Worm (Caenorhabditis elegans) whole organism, young adult: ENCODE data around the gene K10G4.3.

Source experiments
- C06A6.2 ChIP-seq: fragments of 200-800 bp; sonication (Bioruptor generic); conservative IDR thresholded peaks from 2 replicates; pipeline ENCODE4 v1.3.6; 2022; ENCODE audit warnings: missing genetic modification characterization, missing compliant biosample characterization
- C17E4.6 ChIP-seq: fragments of 200-800 bp; sonication (Bioruptor generic); IDR thresholded peaks from 2 replicates; pipeline ENCODE4 v1.3.6; 2022; ENCODE audit warnings: missing genetic modification reagents, missing genetic modification characterization, missing compliant biosample characterization
- F22D6.2 ChIP-seq: sonication (generic microtip); optimal IDR thresholded peaks from 2 replicates; lab custom pipeline; 2016; ENCODE audit warnings: mild to moderate bottlenecking, missing genetic modification characterization, missing compliant biosample characterization
- F39B2.1 ChIP-seq: fragments of 200-800 bp; sonication (Bioruptor generic); IDR thresholded peaks from 2 replicates; pipeline ENCODE4 v1.3.6; 2022; ENCODE audit warnings: missing genetic modification reagents, missing genetic modification characterization, missing compliant biosample characterization
- F52B5.7 ChIP-seq: sonication (generic microtip); optimal IDR thresholded peaks from 2 replicates; lab custom pipeline; 2016; ENCODE audit warnings: mild to moderate bottlenecking, missing genetic modification characterization, missing compliant biosample characterization
- F57A8.1 ChIP-seq: fragments of 200-800 bp; sonication (Bioruptor generic); optimal IDR thresholded peaks from 2 replicates; lab custom pipeline; 2018; ENCODE audit warnings: mild to moderate bottlenecking, missing genetic modification characterization, moderate library complexity, missing compliant biosample characterization
- K12H6.12 ChIP-seq: fragments of 200-800 bp; sonication (Bioruptor generic); optimal IDR thresholded peaks from 2 replicates; lab custom pipeline; 2018; ENCODE audit warnings: mild to moderate bottlenecking, missing genetic modification characterization, missing compliant biosample characterization
- Y79H2A.3 ChIP-seq: fragments of 200-800 bp; sonication (Bioruptor generic); conservative IDR thresholded peaks from 2 replicates; pipeline ENCODE4 v1.3.6; 2022; ENCODE audit warnings: missing genetic modification reagents, missing genetic modification characterization, missing compliant biosample characterization
- ama-1 ChIP-seq, 3 experiments: fragments of 150-350 bp in 1 of 3; sonication (generic microtip) in 2 of 3; optimal IDR thresholded peaks; 2 replicates each; lab custom pipeline; 2014 to 2018; ENCODE audit warnings: missing biosample characterization in 2 of 3, missing genetic modification characterization in 2 of 3, missing genetic modification reagents in 2 of 3
- atf-7 ChIP-seq: sonication (generic microtip); optimal IDR thresholded peaks from 2 replicates; lab custom pipeline; 2017; ENCODE audit warnings: mild to moderate bottlenecking, missing genetic modification characterization, missing compliant biosample characterization
- athp-1 ChIP-seq: sonication (generic microtip); optimal IDR thresholded peaks from 2 replicates; lab custom pipeline; 2017; ENCODE audit warnings: mild to moderate bottlenecking, missing genetic modification characterization, missing compliant biosample characterization
- cebp-1 ChIP-seq, 2 experiments: fragments of 200-800 bp in 1 of 2; sonication (Bioruptor generic) in 1 of 2; sonication (generic microtip) in 1 of 2; IDR thresholded peaks in 1 of 2; optimal IDR thresholded peaks in 1 of 2; 2 replicates each; pipeline versions ENCODE4 v1.3.6 to Lab custom; 2017 to 2022; ENCODE audit warnings: missing compliant biosample characterization in 2 of 2, missing genetic modification characterization in 2 of 2, mild to moderate bottlenecking in 1 of 2, missing genetic modification reagents in 1 of 2, moderate library complexity in 1 of 2
- ceh-100 ChIP-seq: fragments of 200-800 bp; sonication (Bioruptor generic); IDR thresholded peaks from 2 replicates; pipeline ENCODE4 v1.3.6; 2022; ENCODE audit warnings: missing genetic modification reagents, missing genetic modification characterization, missing compliant biosample characterization
- ceh-27 ChIP-seq: fragments of 200-800 bp; sonication (Bioruptor generic); optimal IDR thresholded peaks from 2 replicates; lab custom pipeline; 2018; ENCODE audit warnings: mild to moderate bottlenecking, missing genetic modification characterization, moderate library complexity, missing compliant biosample characterization
- ceh-79 ChIP-seq: sonication (generic microtip); optimal IDR thresholded peaks from 2 replicates; lab custom pipeline; 2017; ENCODE audit warnings: mild to moderate bottlenecking, missing genetic modification characterization, missing compliant biosample characterization
- dox-1 ChIP-seq: fragments of 200-800 bp; sonication (Bioruptor generic); IDR thresholded peaks from 2 replicates; pipeline ENCODE4 v1.3.6; 2022; ENCODE audit warnings: missing genetic modification reagents, missing genetic modification characterization, missing compliant biosample characterization
- egl-18 ChIP-seq: fragments of 200-800 bp; sonication (Bioruptor generic); IDR thresholded peaks from 2 replicates; pipeline ENCODE4 v1.3.6; 2022; ENCODE audit warnings: missing genetic modification reagents, missing genetic modification characterization, missing compliant biosample characterization
- egrh-3 ChIP-seq: fragments of 200-800 bp; sonication (Bioruptor generic); IDR thresholded peaks from 2 replicates; pipeline ENCODE4 v1.3.6; 2022; ENCODE audit warnings: missing genetic modification reagents, missing genetic modification characterization, missing compliant biosample characterization
- ekl-4 ChIP-seq: fragments of 200-800 bp; sonication (Bioruptor generic); IDR thresholded peaks from 2 replicates; pipeline ENCODE4 v1.3.6; 2022; ENCODE audit warnings: missing genetic modification reagents, missing genetic modification characterization, missing compliant biosample characterization
- ets-4 ChIP-seq: fragments of 200-800 bp; sonication (Bioruptor generic); optimal IDR thresholded peaks from 2 replicates; lab custom pipeline; 2018; ENCODE audit warnings: mild to moderate bottlenecking, missing genetic modification characterization, missing compliant biosample characterization
- let-607 ChIP-seq, 2 experiments: fragments of 200-800 bp in 1 of 2; sonication (Bioruptor generic) in 1 of 2; sonication (generic microtip) in 1 of 2; optimal IDR thresholded peaks; 2 replicates each; lab custom pipeline; 2016 to 2018; ENCODE audit warnings: mild to moderate bottlenecking in 2 of 2, missing compliant biosample characterization in 2 of 2, missing genetic modification characterization in 2 of 2, moderate library complexity in 2 of 2, missing genotype in 1 of 2
- lin-35 ChIP-seq, 3 experiments: fragments of 150-350 bp in 2 of 3; sonication (generic microtip) in 1 of 3; optimal IDR thresholded peaks; 2 replicates each; lab custom pipeline; 2014 to 2018; ENCODE audit warnings: missing biosample characterization in 3 of 3, missing genetic modification characterization in 3 of 3, missing genetic modification reagents in 3 of 3
- lir-1 ChIP-seq: fragments of 200-800 bp; sonication (Bioruptor generic); conservative IDR thresholded peaks from 2 replicates; pipeline ENCODE4 v1.3.6; 2022; ENCODE audit warnings: missing genetic modification reagents, missing genetic modification characterization, missing compliant biosample characterization
- madf-3 ChIP-seq: fragments of 200-800 bp; sonication (Bioruptor generic); IDR thresholded peaks from 2 replicates; pipeline ENCODE4 v1.3.6; 2022; ENCODE audit warnings: missing genetic modification reagents, missing genetic modification characterization, missing compliant biosample characterization
- mes-4 ChIP-seq: sonication (generic microtip); optimal IDR thresholded peaks from 2 replicates; lab custom pipeline; 2016; ENCODE audit warnings: missing genotype, missing genetic modification characterization, missing compliant biosample characterization
- mxl-1 ChIP-seq: sonication (generic microtip); optimal IDR thresholded peaks from 2 replicates; lab custom pipeline; 2016; ENCODE audit warnings: missing genetic modification characterization, missing compliant biosample characterization
- nfyb-1 ChIP-seq: fragments of 200-800 bp; sonication (Bioruptor generic); IDR thresholded peaks from 2 replicates; pipeline ENCODE4 v1.3.6; 2022; ENCODE audit warnings: missing genetic modification reagents, missing genetic modification characterization, missing compliant biosample characterization
- nhr-179 ChIP-seq: sonication (generic microtip); optimal IDR thresholded peaks from 2 replicates; lab custom pipeline; 2016; ENCODE audit warnings: mild to moderate bottlenecking, missing genetic modification characterization, missing compliant biosample characterization
- nhr-80 ChIP-seq: sonication (generic microtip); optimal IDR thresholded peaks from 2 replicates; lab custom pipeline; 2016; ENCODE audit warnings: missing genetic modification characterization, missing compliant biosample characterization
- nhr-90 ChIP-seq: sonication (generic microtip); optimal IDR thresholded peaks from 2 replicates; lab custom pipeline; 2016; ENCODE audit warnings: missing genotype, mild to moderate bottlenecking, missing genetic modification characterization, missing compliant biosample characterization
- pha-4 ChIP-seq: fragments of 150-350 bp; sonication (generic microtip); optimal IDR thresholded peaks from 2 replicates; lab custom pipeline; 2014; ENCODE audit warnings: missing biosample characterization, missing genetic modification reagents, missing genetic modification characterization
- snpc-1.3 ChIP-seq: sonication (generic microtip); optimal IDR thresholded peaks from 2 replicates; lab custom pipeline; 2017; ENCODE audit warnings: missing genetic modification characterization, mild to moderate bottlenecking, missing compliant biosample characterization, antibody characterized with exemption, moderate library complexity, missing genotype, missing genetic modification reagents; ENCODE audit not compliant: insufficient read depth
- xnd-1 ChIP-seq: sonication (generic microtip); optimal IDR thresholded peaks from 2 replicates; lab custom pipeline; 2016; ENCODE audit warnings: missing genotype, missing genetic modification reagents, missing genetic modification characterization, missing compliant biosample characterization
- zfh-2 ChIP-seq: fragments of 200-800 bp; sonication (Bioruptor generic); conservative IDR thresholded peaks from 2 replicates; pipeline ENCODE4 v1.3.6; 2022; ENCODE audit warnings: missing genetic modification reagents, missing genetic modification characterization, missing compliant biosample characterization
- ztf-22 ChIP-seq: fragments of 200-800 bp; sonication (Bioruptor generic); optimal IDR thresholded peaks from 2 replicates; lab custom pipeline; 2018; ENCODE audit warnings: mild to moderate bottlenecking, missing genetic modification characterization, moderate library complexity, missing compliant biosample characterization
- ztf-6 ChIP-seq: fragments of 200-800 bp; sonication (Bioruptor generic); IDR thresholded peaks from 2 replicates; pipeline ENCODE4 v1.3.6; 2022; ENCODE audit warnings: missing genetic modification reagents, missing genetic modification characterization, missing compliant biosample characterization

K10G4.3 gene

DNA sequence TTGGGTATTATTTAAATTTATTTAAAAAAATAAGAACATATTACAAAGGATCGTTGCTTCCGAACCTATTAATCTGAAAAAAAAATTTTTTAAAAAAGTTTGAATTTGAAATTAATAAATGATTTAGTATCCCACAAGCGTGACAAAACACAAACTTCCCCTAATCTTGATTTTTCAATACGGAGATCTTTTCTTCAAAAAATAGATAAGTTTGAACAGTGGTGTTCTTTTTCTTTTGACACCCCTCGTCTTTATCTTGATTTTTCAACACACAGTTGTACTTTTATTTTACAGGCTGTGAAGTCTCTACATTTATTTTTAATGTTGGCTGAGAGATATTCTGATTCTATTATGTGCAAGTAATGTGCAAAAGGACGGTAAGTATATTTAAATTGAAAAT, 28.4 kb downstream of the K10G4.3 start, which contains the start of gene T19C9.10:
Gene T19C9.10, plus strand, starts transcription at position 248 of the 400 bp plus-strand sequence.
- TF ChIP-seq F52B5.7 (tag; lab: Kevin White, UChicago) (no peak), F39B2.1 (GFP tag; lab: Robert Waterston, UW) (no peak), K12H6.12 (no peak), ceh-27 (GFP tag; lab: Kevin White, UChicago) (no peak), ztf-22 (GFP tag; lab: Kevin White, UChicago) (no peak), F57A8.1 (GFP tag; lab: Kevin White, UChicago) (no peak), F22D6.2 (no peak), C06A6.2 (GFP tag; lab: Robert Waterston, UW) (no peak), nfyb-1 (GFP tag; lab: Robert Waterston, UW) (no peak), ama-1 (optimal IDR thresholded peaks at IDR 0.05; lab: Kevin White, UChicago) (no peak), ama-1 (GFP tag; optimal IDR thresholded peaks at IDR 0.05; lab: Kevin White, UChicago) (no peak), dox-1 (GFP tag; lab: Robert Waterston, UW) (no peak), xnd-1 (tag; lab: Kevin White, UChicago) (no peak)

DNA sequence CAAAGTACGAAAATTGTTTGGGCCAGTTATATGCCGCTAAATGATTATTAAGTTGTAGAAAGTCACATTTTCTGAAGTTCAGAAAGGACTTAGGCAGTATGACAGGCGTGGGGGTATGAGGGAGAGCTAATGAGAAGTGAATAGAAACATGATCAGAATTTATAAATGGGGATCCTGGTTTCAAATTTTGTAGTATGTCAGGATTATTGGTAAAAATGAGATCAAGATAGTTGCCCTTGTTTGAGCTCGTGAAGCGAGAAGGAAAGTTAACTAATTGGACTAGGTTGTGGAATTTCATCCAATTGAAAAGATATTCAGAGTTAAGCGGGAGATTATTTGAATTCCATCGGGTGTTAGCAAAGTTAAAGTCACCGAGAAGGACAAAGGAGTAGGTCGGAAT, 32.4 kb downstream of the K10G4.3 start:
- TF ChIP-seq Y79H2A.3 (no peak), cebp-1 (GFP tag; IDR thresholded peaks at IDR 0.05; lab: Robert Waterston, UW) (no peak), cebp-1 (tag; optimal IDR thresholded peaks at IDR 0.05; lab: Kevin White, UChicago) (no peak), nhr-90 (no peak), mxl-1 (tag; lab: Kevin White, UChicago) (no peak), lin-35 (GFP tag; optimal IDR thresholded peaks at IDR 0.05; lab: Kevin White, UChicago) (no peak)

DNA sequence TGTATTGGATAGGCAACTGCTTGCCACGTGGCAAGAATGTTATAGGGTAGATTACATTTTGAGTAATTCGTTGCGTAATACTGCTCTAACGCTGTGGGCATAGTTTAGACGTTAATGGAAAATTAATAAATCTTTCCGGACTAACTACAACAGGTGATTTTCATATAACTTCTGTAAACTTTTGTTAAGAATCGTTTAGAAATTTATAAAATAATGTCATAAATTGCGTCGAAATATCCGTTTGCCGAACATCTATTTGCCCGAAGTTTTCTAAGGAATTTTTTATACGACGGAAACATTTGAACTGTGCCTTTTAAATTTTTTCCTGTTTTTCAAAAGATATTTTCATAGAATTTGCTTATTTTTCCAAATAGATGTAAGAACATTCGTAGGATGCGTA, 38.6 kb downstream of the K10G4.3 start, which contains the start of gene srh-112:
Gene srh-112, minus strand, starts transcription at position 101 of the 400 bp plus-strand sequence.
- no peak for TF ChIP-seq madf-3

DNA sequence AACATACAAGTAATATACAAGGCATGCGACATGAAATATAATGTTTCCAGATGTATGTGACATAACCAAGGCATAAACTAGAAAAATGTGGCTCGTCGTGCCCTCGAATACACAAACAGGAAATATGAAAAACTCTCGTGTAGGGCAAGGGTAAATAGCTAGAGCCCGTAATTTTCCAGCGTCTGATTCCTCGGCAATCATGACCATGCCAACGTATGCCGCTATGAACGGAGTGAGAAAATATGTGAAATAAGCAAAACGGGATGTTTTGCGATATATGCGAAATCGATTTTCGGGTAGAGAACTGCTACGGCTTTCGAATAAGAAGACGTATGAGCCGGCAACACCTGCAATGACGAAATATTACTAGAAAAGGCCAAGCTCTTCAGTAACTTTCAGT, 39.4 kb downstream of the K10G4.3 start, which contains the start of gene scl-25:
Gene scl-25, plus strand, starts transcription at position 301 of the 400 bp plus-strand sequence.
- no peak for TF ChIP-seq let-607 (tag; optimal IDR thresholded peaks at IDR 0.05; lab: Kevin White, UChicago)
- no peak for TF ChIP-seq snpc-1.3 (tag; lab: Kevin White, UChicago)
- TF ChIP-seq egrh-3 (GFP tag; lab: Robert Waterston, UW) = no peak
- no peak for TF ChIP-seq athp-1
- no peak for TF ChIP-seq ets-4 (GFP tag; lab: Kevin White, UChicago)
- TF ChIP-seq ceh-100 (GFP tag; lab: Robert Waterston, UW) = no peak
- no peak for TF ChIP-seq egl-18 (GFP tag; lab: Robert Waterston, UW)
- no peak for TF ChIP-seq pha-4
- no peak for TF ChIP-seq ztf-6 (GFP tag; lab: Robert Waterston, UW)
- TF ChIP-seq ekl-4 = no peak
- TF ChIP-seq C17E4.6 (GFP tag; lab: Robert Waterston, UW) = no peak
- no peak for TF ChIP-seq nhr-179 (tag; lab: Kevin White, UChicago)
- no peak for TF ChIP-seq mes-4 (tag; lab: Kevin White, UChicago)
- no peak for TF ChIP-seq F52B5.7 (tag; lab: Kevin White, UChicago)
- TF ChIP-seq nfyb-1 (GFP tag; lab: Robert Waterston, UW) = no peak
- no peak for TF ChIP-seq nhr-80
- TF ChIP-seq lir-1 (GFP tag; lab: Robert Waterston, UW) = no peak
- TF ChIP-seq zfh-2 = no peak
- TF ChIP-seq ceh-79 = no peak
- no peak for TF ChIP-seq atf-7 (tag; lab: Kevin White, UChicago)
